Worm (Caenorhabditis elegans) whole organism, mixed stage, embryonic: ENCODE results near the gene F22F1.2.

Source experiments
- M03D4.4 ChIP-seq: sonication (generic microtip); optimal IDR thresholded peaks from 2 replicates; lab custom pipeline; 2017; ENCODE audit warnings: mild to moderate bottlenecking, missing genetic modification characterization, missing compliant biosample characterization
- bed-3 ChIP-seq: fragments of 200-800 bp; sonication (Bioruptor generic); optimal IDR thresholded peaks from 3 replicates; lab custom pipeline; 2018; ENCODE audit warnings: mild to moderate bottlenecking, missing genetic modification characterization, moderate library complexity, missing compliant biosample characterization
- blmp-1 ChIP-seq: fragments of 150-350 bp; optimal IDR thresholded peaks from 2 replicates; lab custom pipeline; 2014; ENCODE audit warnings: missing biosample characterization, missing genetic modification characterization
- ceh-39 ChIP-seq: fragments of 150-350 bp; optimal IDR thresholded peaks from 2 replicates; lab custom pipeline; 2014; ENCODE audit warnings: missing biosample characterization, missing genetic modification characterization
- ceh-43 ChIP-seq: fragments of 200-800 bp; sonication (Bioruptor generic); optimal IDR thresholded peaks from 2 replicates; lab custom pipeline; 2018; ENCODE audit warnings: mild to moderate bottlenecking, missing genetic modification characterization, moderate library complexity, missing compliant biosample characterization
- cnd-1 ChIP-seq: fragments of 200-800 bp; sonication (Bioruptor generic); optimal IDR thresholded peaks from 2 replicates; lab custom pipeline; 2018; ENCODE audit warnings: mild to moderate bottlenecking, missing genetic modification characterization, missing compliant biosample characterization
- drap-1 ChIP-seq: fragments of 200-800 bp; sonication (Bioruptor generic); optimal IDR thresholded peaks from 3 replicates; lab custom pipeline; 2018; ENCODE audit warnings: mild to moderate bottlenecking, missing genetic modification characterization, missing compliant biosample characterization
- elt-3 ChIP-seq: fragments of 150-350 bp; optimal IDR thresholded peaks from 2 replicates; lab custom pipeline; 2014; ENCODE audit warnings: missing biosample characterization, missing genetic modification characterization
- flh-1 ChIP-seq: fragments of 200-800 bp; sonication (Bioruptor generic); optimal IDR thresholded peaks from 2 replicates; lab custom pipeline; 2018; ENCODE audit warnings: mild to moderate bottlenecking, missing genetic modification characterization, moderate library complexity, missing compliant biosample characterization
- ham-2 ChIP-seq: fragments of 200-800 bp; sonication (Bioruptor generic); optimal IDR thresholded peaks from 2 replicates; lab custom pipeline; 2018; ENCODE audit warnings: mild to moderate bottlenecking, missing genetic modification characterization, missing compliant biosample characterization
- hlh-1 ChIP-seq: fragments of 150-350 bp; optimal IDR thresholded peaks from 2 replicates; lab custom pipeline; 2014; ENCODE audit warnings: missing biosample characterization, missing genetic modification reagents, missing genetic modification characterization
- lin-13 ChIP-seq: fragments of 150-350 bp; optimal IDR thresholded peaks from 2 replicates; lab custom pipeline; 2014; ENCODE audit warnings: missing biosample characterization, missing genetic modification characterization
- lin-32 ChIP-seq: fragments of 200-800 bp; sonication (Bioruptor generic); optimal IDR thresholded peaks from 2 replicates; lab custom pipeline; 2018; ENCODE audit warnings: mild to moderate bottlenecking, missing genetic modification characterization, missing compliant biosample characterization
- lsy-2 ChIP-seq: fragments of 150-350 bp; optimal IDR thresholded peaks from 2 replicates; lab custom pipeline; 2014; ENCODE audit warnings: missing biosample characterization, missing genetic modification characterization
- mab-5 ChIP-seq: fragments of 150-350 bp; optimal IDR thresholded peaks from 2 replicates; lab custom pipeline; 2014; ENCODE audit warnings: missing biosample characterization, missing genetic modification characterization
- mep-1 ChIP-seq: fragments of 150-350 bp; optimal IDR thresholded peaks from 2 replicates; lab custom pipeline; 2017; ENCODE audit warnings: missing biosample characterization, missing genetic modification reagents, missing genetic modification characterization, inconsistent platforms
- mls-2 ChIP-seq: sonication (generic microtip); optimal IDR thresholded peaks from 2 replicates; lab custom pipeline; 2016; ENCODE audit warnings: mild to moderate bottlenecking, missing genetic modification characterization, moderate library complexity, missing compliant biosample characterization
- nhr-12 ChIP-seq: fragments of 150-350 bp; optimal IDR thresholded peaks from 2 replicates; lab custom pipeline; 2014; ENCODE audit warnings: missing biosample characterization, missing genetic modification characterization
- nhr-2 ChIP-seq: fragments of 150-350 bp; optimal IDR thresholded peaks from 2 replicates; lab custom pipeline; 2014; ENCODE audit warnings: missing biosample characterization, missing genetic modification characterization
- nhr-237 ChIP-seq: fragments of 150-350 bp; optimal IDR thresholded peaks from 2 replicates; lab custom pipeline; 2014; ENCODE audit warnings: missing biosample characterization, missing genetic modification characterization
- nhr-28 ChIP-seq: fragments of 150-350 bp; optimal IDR thresholded peaks from 2 replicates; lab custom pipeline; 2014; ENCODE audit warnings: missing biosample characterization, missing genetic modification characterization
- nhr-76 ChIP-seq: sonication (generic microtip); optimal IDR thresholded peaks from 2 replicates; lab custom pipeline; 2017; ENCODE audit warnings: missing biosample characterization, missing genetic modification characterization
- pha-4 ChIP-seq: fragments of 150-350 bp; optimal IDR thresholded peaks from 2 replicates; lab custom pipeline; 2018; ENCODE audit warnings: missing biosample characterization, missing genetic modification reagents, missing genetic modification characterization
- sem-2 ChIP-seq: fragments of 200-800 bp; sonication (Bioruptor generic); optimal IDR thresholded peaks from 2 replicates; lab custom pipeline; 2018; ENCODE audit warnings: mild to moderate bottlenecking, missing genetic modification characterization, missing compliant biosample characterization
- snpc-4 ChIP-seq: fragments of 150-350 bp; optimal IDR thresholded peaks from 2 replicates; lab custom pipeline; 2014; ENCODE audit warnings: missing biosample characterization, missing genetic modification characterization
- sptf-1 ChIP-seq: sonication (generic microtip); optimal IDR thresholded peaks from 2 replicates; lab custom pipeline; 2017; ENCODE audit warnings: mild to moderate bottlenecking, missing genetic modification characterization, moderate library complexity, missing compliant biosample characterization
- tbx-8 ChIP-seq: fragments of 200-800 bp; sonication (Bioruptor generic); optimal IDR thresholded peaks from 2 replicates; lab custom pipeline; 2018; ENCODE audit warnings: mild to moderate bottlenecking, missing genetic modification characterization, moderate library complexity, missing compliant biosample characterization
- unc-120 ChIP-seq: sonication (generic microtip); optimal IDR thresholded peaks from 2 replicates; lab custom pipeline; 2017; ENCODE audit warnings: missing genetic modification characterization, missing compliant biosample characterization; ENCODE audit not compliant: poor library complexity, severe bottlenecking
- unc-39 ChIP-seq: fragments of 150-350 bp; optimal IDR thresholded peaks from 2 replicates; lab custom pipeline; 2014; ENCODE audit warnings: missing biosample characterization, missing genetic modification characterization
- unc-62 ChIP-seq: fragments of 150-350 bp; optimal IDR thresholded peaks from 2 replicates; lab custom pipeline; 2014; ENCODE audit warnings: missing biosample characterization, missing genetic modification reagents, missing genetic modification characterization
- zip-8 ChIP-seq: fragments of 150-350 bp; optimal IDR thresholded peaks from 2 replicates; lab custom pipeline; 2014; ENCODE audit warnings: missing biosample characterization, missing genetic modification characterization
- ztf-11 ChIP-seq: fragments of 150-350 bp; optimal IDR thresholded peaks from 2 replicates; lab custom pipeline; 2014; ENCODE audit warnings: missing biosample characterization, missing genetic modification characterization

Gene F22F1.2

DNA sequence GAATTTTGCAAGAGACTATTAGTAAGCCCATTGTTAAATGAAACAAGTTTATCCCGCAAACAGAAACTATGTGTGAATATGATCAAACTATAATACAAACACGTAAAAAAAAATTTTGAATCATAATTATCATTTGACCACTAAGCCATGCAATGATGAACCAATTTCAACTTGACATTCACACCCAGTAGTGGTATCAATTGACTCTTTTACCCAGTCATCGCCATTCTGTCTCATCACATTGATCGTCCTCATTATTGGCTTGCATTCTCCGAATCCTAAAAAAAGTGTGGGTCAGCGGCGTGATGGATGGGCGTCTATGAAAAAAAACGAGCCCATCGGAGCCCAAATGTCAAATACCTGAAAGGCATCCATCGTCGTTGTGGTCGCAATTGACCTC lies 30.2 kb downstream of the F22F1.2 start:
- TF ChIP-seq tbx-8 (GFP tag; lab: Kevin White, UChicago) (no peak), ztf-11 (tag; lab: Kevin White, UChicago) (no peak), ceh-43 (GFP tag; lab: Kevin White, UChicago) (no peak), flh-1 (GFP tag; lab: Kevin White, UChicago) (no peak), nhr-76 (tag; lab: Kevin White, UChicago) (no peak), unc-62 (GFP tag; lab: Kevin White, UChicago) (no peak), nhr-2 (tag; lab: Kevin White, UChicago) (no peak), nhr-28 (tag; lab: Kevin White, UChicago) (no peak), lin-32 (GFP tag; lab: Kevin White, UChicago) (no peak), lin-13 (tag; lab: Kevin White, UChicago) (no peak), bed-3 (GFP tag; lab: Kevin White, UChicago) (no peak), ham-2 (no peak)

DNA sequence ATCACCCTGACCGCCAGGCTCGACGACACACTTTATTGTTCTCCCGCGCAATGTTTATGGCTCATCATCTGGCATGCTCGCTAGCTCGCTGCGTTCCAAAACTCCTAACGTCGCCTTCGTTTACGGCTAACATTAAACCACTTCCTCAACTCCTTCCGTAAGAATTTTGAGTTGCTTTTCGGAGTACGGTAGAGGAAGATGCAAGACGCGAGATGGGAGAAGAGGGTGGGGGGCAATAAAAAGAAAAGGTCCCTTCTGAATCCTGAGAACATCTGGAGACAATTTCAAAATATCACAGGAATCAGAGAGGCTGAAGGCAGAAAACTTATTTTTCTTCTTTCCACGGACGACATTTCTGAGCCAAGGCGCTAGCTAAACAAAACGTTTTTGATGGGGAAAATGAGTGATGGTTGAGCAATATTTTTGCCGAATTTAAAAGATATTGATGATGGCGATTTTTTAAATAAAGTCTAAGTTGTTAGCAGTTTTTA lies 32.6 kb downstream of the F22F1.2 start:
- TF ChIP-seq nhr-12 (tag; lab: Kevin White, UChicago) (no peak), elt-3 (tag; lab: Kevin White, UChicago) (no peak), unc-120 (tag; lab: Kevin White, UChicago) (no peak), zip-8 (tag; lab: Kevin White, UChicago) (no peak), unc-39 (no peak), lin-32 (GFP tag; lab: Kevin White, UChicago) (no peak), ham-2 (no peak), drap-1 (no peak), lin-13 (tag; lab: Kevin White, UChicago) (no peak), mep-1 (tag; lab: Kevin White, UChicago) (no peak), sptf-1 (no peak)

DNA sequence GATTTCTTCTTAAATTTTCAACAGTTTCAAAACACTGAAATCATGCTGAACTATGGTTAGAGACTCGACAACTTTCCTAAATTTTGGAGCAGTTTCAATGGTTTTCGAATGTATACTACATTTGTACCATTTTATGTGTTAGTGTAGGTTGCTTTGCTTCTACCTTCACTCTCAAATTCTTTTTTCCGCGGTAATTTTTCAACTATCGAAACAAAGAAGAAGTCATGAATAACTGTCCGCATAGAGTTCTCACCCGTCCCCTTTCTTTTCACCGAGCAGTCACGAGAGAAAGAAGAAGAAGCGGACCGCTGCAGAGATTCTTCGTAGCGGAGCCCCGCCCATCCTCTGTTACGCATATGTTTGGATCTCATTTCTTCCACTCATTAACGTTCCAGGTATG lies 34.4 kb downstream of the F22F1.2 start, which contains the start of gene hlh-8:
Gene hlh-8 (plus strand): TSS at position 301 of the 400 bp plus-strand sequence.
- TF ChIP-seq ceh-39 (tag; lab: Kevin White, UChicago) (no peak), nhr-237 (tag; lab: Kevin White, UChicago) (no peak), sem-2 (no peak), mab-5 (tag; lab: Kevin White, UChicago) (no peak), ceh-43 (GFP tag; lab: Kevin White, UChicago) (no peak), blmp-1 (tag; lab: Kevin White, UChicago) (no peak), sptf-1 (no peak), mep-1 (tag; lab: Kevin White, UChicago) (no peak), lin-32 (GFP tag; lab: Kevin White, UChicago) (no peak), hlh-1 (tag; lab: Kevin White, UChicago) (no peak), M03D4.4 (no peak), lin-13 (tag; lab: Kevin White, UChicago) (no peak), bed-3 (GFP tag; lab: Kevin White, UChicago) (no peak), cnd-1 (tag; lab: Kevin White, UChicago) (no peak), flh-1 (GFP tag; lab: Kevin White, UChicago) (no peak)
- TF ChIP-seq, all 35 proteins: peak for 0

DNA sequence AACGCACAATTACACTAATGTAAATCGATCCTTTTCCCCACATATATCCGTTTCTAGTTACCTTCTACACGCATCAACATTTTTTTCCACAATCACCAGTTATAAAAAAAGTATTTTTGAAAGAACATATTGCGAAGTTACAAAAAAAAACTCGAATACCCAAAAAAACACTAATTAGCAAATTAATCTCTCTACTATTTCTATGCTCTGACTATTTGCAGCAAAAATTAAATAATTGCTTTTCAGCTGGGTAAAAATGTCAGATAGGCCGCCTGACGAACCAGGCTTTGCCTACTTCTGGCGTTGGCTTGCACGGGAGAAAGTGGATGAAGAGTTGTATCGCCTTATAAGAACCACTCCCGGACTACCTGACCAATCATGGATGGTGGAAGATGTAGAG lies 40.3 kb downstream of the F22F1.2 start, which contains the start of gene K07E3.1:
Gene K07E3.1 (plus strand): TSS at position 247 of the 400 bp plus-strand sequence.
- TF ChIP-seq lsy-2 (tag; lab: Kevin White, UChicago), result no peak
- TF ChIP-seq nhr-237 (tag; lab: Kevin White, UChicago), result no peak
- no peak for TF ChIP-seq snpc-4 (tag; lab: Kevin White, UChicago)
- no peak for TF ChIP-seq bed-3 (GFP tag; lab: Kevin White, UChicago)
- TF ChIP-seq sptf-1, result no peak
- TF ChIP-seq tbx-8 (GFP tag; lab: Kevin White, UChicago), result no peak
- TF ChIP-seq drap-1, result no peak
- TF ChIP-seq ceh-43 (GFP tag; lab: Kevin White, UChicago), result no peak
- no peak for TF ChIP-seq unc-39
- TF ChIP-seq nhr-76 (tag; lab: Kevin White, UChicago), result no peak
- TF ChIP-seq M03D4.4, result no peak
- no peak for TF ChIP-seq nhr-28 (tag; lab: Kevin White, UChicago)
- no peak for TF ChIP-seq sem-2
- no peak for TF ChIP-seq flh-1 (GFP tag; lab: Kevin White, UChicago)
- TF ChIP-seq pha-4 (tag; lab: Kevin White, UChicago), result no peak
- TF ChIP-seq ztf-11 (tag; lab: Kevin White, UChicago), result no peak
- TF ChIP-seq mls-2 (tag; lab: Kevin White, UChicago), result no peak
